Worm (Caenorhabditis elegans): ENCODE data around the gene T01D1.8.

- TF ChIP-seq mab-5 (tag; optimal IDR thresholded peaks at IDR 0.05) (no peak), nhr-237 (tag; optimal IDR thresholded peaks at IDR 0.05) (no peak), ces-1 (GFP tag; optimal IDR thresholded peaks at IDR 0.05) (no peak), pha-4 (tag; optimal IDR thresholded peaks at IDR 0.05) (no peak), snpc-4 (tag; optimal IDR thresholded peaks at IDR 0.05) (no peak), ceh-43 (GFP tag; optimal IDR thresholded peaks at IDR 0.05) (no peak), ztf-11 (tag; optimal IDR thresholded peaks at IDR 0.05) (no peak), sptf-1 (tag; optimal IDR thresholded peaks at IDR 0.05) (no peak)
Observed at ce11 chrII:194458-194857, 7.9 kb downstream of the T01D1.8 start, which contains the start of gene abu-11.
